Worm (Caenorhabditis elegans): ENCODE data around the gene sre-24.

DNA sequence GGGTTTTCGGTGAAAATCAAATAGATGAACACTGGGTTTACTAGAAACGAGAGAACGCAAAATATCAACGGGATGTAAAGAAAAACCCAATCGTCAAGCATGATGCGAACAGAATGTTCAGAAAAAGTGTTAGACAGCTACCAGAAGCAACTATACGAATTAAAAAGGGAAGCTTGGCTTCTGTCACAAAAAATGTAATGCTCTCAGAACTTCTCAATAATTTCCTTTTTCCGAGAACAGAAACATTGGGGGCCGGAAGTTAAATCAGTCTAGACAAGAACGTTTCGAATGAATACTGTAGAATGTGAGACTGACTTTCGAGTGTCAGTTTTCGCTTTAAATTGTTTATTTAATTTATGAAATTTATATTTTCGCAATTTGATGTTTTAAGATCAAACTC, 24.8 kb upstream of the sre-24 start, which contains the start of gene srj-54:
- no peak for TF ChIP-seq aly-1 (tag; optimal IDR thresholded peaks at IDR 0.05)
- TF ChIP-seq flt-1 (GFP tag; IDR thresholded peaks at IDR 0.05) = no peak
- TF ChIP-seq tra-4 (tag; optimal IDR thresholded peaks at IDR 0.05) = no peak
- no peak for TF ChIP-seq ama-1 (optimal IDR thresholded peaks at IDR 0.05)
- TF ChIP-seq pes-1 (GFP tag; IDR thresholded peaks at IDR 0.05) = no peak
- TF ChIP-seq hmbx-1 (tag; optimal IDR thresholded peaks at IDR 0.05) = no peak
- TF ChIP-seq tbx-11 (GFP tag; IDR thresholded peaks at IDR 0.05) = no peak
- no peak for TF ChIP-seq ceh-36 (tag; optimal IDR thresholded peaks at IDR 0.05)
- TF ChIP-seq F13C5.2 (tag; optimal IDR thresholded peaks at IDR 0.05) = no peak
- no peak for TF ChIP-seq ceh-13 (GFP tag; optimal IDR thresholded peaks at IDR 0.05)
- TF ChIP-seq B0310.2 (tag; optimal IDR thresholded peaks at IDR 0.05) = no peak
- no peak for TF ChIP-seq hmg-4 (GFP tag; optimal IDR thresholded peaks at IDR 0.05)
- no peak for TF ChIP-seq scrt-1 (GFP tag; IDR thresholded peaks at IDR 0.05)

All from whole organism, early embryonic.